Fruit fly (Drosophila melanogaster) whole organism, embryonic: ENCODE data around the gene CG3434.

Source experiments
- B-H1 ChIP-seq: fragments of 200-800 bp; sonication (Bioruptor generic); IDR thresholded peaks from 3 replicates; pipeline ENCODE4 v1.3.6; 2022; ENCODE audit warnings: missing biosample characterization, missing genetic modification characterization
- CG10565 ChIP-seq: fragments of 200-800 bp; sonication (Bioruptor generic); optimal IDR thresholded peaks from 3 replicates; lab custom pipeline; 2016; ENCODE audit warnings: missing biosample characterization, mild to moderate bottlenecking, missing genetic modification characterization
- CG11504 ChIP-seq: fragments of 200-800 bp; sonication (Bioruptor generic); optimal IDR thresholded peaks from 3 replicates; lab custom pipeline; 2019; ENCODE audit warnings: missing biosample characterization, mild to moderate bottlenecking, missing genetic modification characterization, moderate library complexity
- CG12659 ChIP-seq: fragments of 200-800 bp; sonication (Bioruptor generic); optimal IDR thresholded peaks from 3 replicates; lab custom pipeline; 2017; ENCODE audit warnings: mild to moderate bottlenecking, missing biosample characterization, missing genetic modification reagents, missing genetic modification characterization
- CG2129 ChIP-seq: fragments of 200-800 bp; sonication (Bioruptor generic); IDR thresholded peaks from 2 replicates; pipeline ENCODE4 v1.3.6; 2022; ENCODE audit warnings: missing biosample characterization, missing genetic modification characterization; ENCODE audit not compliant: partially characterized antibody
- Fer3 ChIP-seq: fragments of 200-800 bp; sonication (Bioruptor generic); optimal IDR thresholded peaks from 2 replicates; lab custom pipeline; 2018; ENCODE audit warnings: missing biosample characterization, mild to moderate bottlenecking, missing genetic modification characterization, moderate library complexity
- hkb ChIP-seq, 2 experiments: fragments of 200-800 bp in 1 of 2; fragments of >200 bp in 1 of 2; sonication (Bioruptor generic) in 1 of 2; IDR thresholded peaks in 1 of 2; optimal IDR thresholded peaks in 1 of 2; 2 replicates each; pipeline versions ENCODE4 v1.3.6 to Lab custom; 2017 to 2022; ENCODE audit warnings: missing biosample characterization in 1 of 2, missing genetic modification characterization in 1 of 2
- ttk ChIP-seq: fragments of 200-800 bp; sonication (Bioruptor generic); IDR thresholded peaks from 2 replicates; pipeline ENCODE4 v2.1.2; 2022; ENCODE audit warnings: missing biosample characterization, missing genetic modification characterization
- wdn ChIP-seq: fragments of 200-800 bp; sonication (Bioruptor generic); IDR thresholded peaks from 2 replicates; pipeline ENCODE4 v1.3.6; 2022; ENCODE audit warnings: missing biosample characterization, missing genetic modification characterization
- zfh1 ChIP-seq: fragments of 200-800 bp; sonication (Bioruptor generic); IDR thresholded peaks from 3 replicates; pipeline ENCODE4 v1.3.6; 2022; ENCODE audit warnings: missing biosample characterization, missing genetic modification characterization

DNA sequence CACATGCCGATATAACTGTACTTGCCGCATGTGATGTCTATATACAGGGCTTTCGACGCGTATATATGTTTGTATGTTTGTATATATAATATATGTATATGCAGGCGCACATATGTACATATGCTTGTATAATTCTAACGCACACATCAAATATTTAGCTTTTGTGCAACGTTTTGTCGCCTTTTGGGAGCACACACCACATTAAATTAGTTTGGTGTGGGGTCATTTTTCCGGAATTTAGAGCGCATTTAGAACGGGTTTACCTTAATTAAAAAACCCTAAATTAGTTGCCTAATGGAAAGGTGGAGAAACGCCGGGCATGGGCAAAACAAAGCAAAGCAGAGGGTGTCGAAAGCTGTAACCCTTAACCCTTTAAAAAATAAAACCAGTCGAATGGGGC is 6.7 kb upstream of the CG3434 start:
- TF ChIP-seq B-H1, result no peak
- no peak for TF ChIP-seq zfh1 (GFP tag; lab: Robert Waterston, UW)
- TF ChIP-seq wdn, result no peak
- TF ChIP-seq CG2129 (GFP tag; lab: Robert Waterston, UW), result no peak
- TF ChIP-seq CG11504 (tag; lab: Kevin White, UChicago), result no peak
- no peak for TF ChIP-seq ttk (GFP tag; lab: Robert Waterston, UW)
- no peak for TF ChIP-seq CG12659 (GFP tag; lab: Kevin White, UChicago)
- no peak for TF ChIP-seq Fer3 (tag; lab: Kevin White, UChicago)
- TF ChIP-seq CG10565 (GFP tag; lab: Kevin White, UChicago), result no peak
- TF ChIP-seq hkb (optimal IDR thresholded peaks at IDR 0.05; lab: Kevin White, UChicago), result no peak
- no peak for TF ChIP-seq hkb (GFP tag; IDR thresholded peaks at IDR 0.05; lab: Robert Waterston, UW)
